Worm (Caenorhabditis elegans) whole organism, mixed stage, embryonic: ENCODE results near the gene abcf-1.

Source experiments
- ceh-39 ChIP-seq: fragments of 150-350 bp; optimal IDR thresholded peaks from 2 replicates; lab custom pipeline; 2014; ENCODE audit warnings: missing biosample characterization, missing genetic modification characterization
- elt-1 ChIP-seq: sonication (generic microtip); optimal IDR thresholded peaks from 2 replicates; lab custom pipeline; 2017; ENCODE audit warnings: missing genetic modification characterization, mild to moderate bottlenecking, missing compliant biosample characterization, antibody characterized with exemption, moderate library complexity, borderline replicate concordance; ENCODE audit not compliant: insufficient read depth
- lin-13 ChIP-seq: fragments of 150-350 bp; optimal IDR thresholded peaks from 2 replicates; lab custom pipeline; 2014; ENCODE audit warnings: missing biosample characterization, missing genetic modification characterization
- lsy-2 ChIP-seq: fragments of 150-350 bp; optimal IDR thresholded peaks from 2 replicates; lab custom pipeline; 2014; ENCODE audit warnings: missing biosample characterization, missing genetic modification characterization
- nhr-12 ChIP-seq: fragments of 150-350 bp; optimal IDR thresholded peaks from 2 replicates; lab custom pipeline; 2014; ENCODE audit warnings: missing biosample characterization, missing genetic modification characterization
- nhr-237 ChIP-seq: fragments of 150-350 bp; optimal IDR thresholded peaks from 2 replicates; lab custom pipeline; 2014; ENCODE audit warnings: missing biosample characterization, missing genetic modification characterization
- nhr-76 ChIP-seq: sonication (generic microtip); optimal IDR thresholded peaks from 2 replicates; lab custom pipeline; 2017; ENCODE audit warnings: missing biosample characterization, missing genetic modification characterization
- sem-2 ChIP-seq: fragments of 200-800 bp; sonication (Bioruptor generic); optimal IDR thresholded peaks from 2 replicates; lab custom pipeline; 2018; ENCODE audit warnings: mild to moderate bottlenecking, missing genetic modification characterization, missing compliant biosample characterization
- snpc-4 ChIP-seq: fragments of 150-350 bp; optimal IDR thresholded peaks from 2 replicates; lab custom pipeline; 2014; ENCODE audit warnings: missing biosample characterization, missing genetic modification characterization
- unc-120 ChIP-seq: sonication (generic microtip); optimal IDR thresholded peaks from 2 replicates; lab custom pipeline; 2017; ENCODE audit warnings: missing genetic modification characterization, missing compliant biosample characterization; ENCODE audit not compliant: poor library complexity, severe bottlenecking
- unc-62 ChIP-seq: fragments of 150-350 bp; optimal IDR thresholded peaks from 2 replicates; lab custom pipeline; 2014; ENCODE audit warnings: missing biosample characterization, missing genetic modification reagents, missing genetic modification characterization
- ztf-11 ChIP-seq: fragments of 150-350 bp; optimal IDR thresholded peaks from 2 replicates; lab custom pipeline; 2014; ENCODE audit warnings: missing biosample characterization, missing genetic modification characterization

DNA sequence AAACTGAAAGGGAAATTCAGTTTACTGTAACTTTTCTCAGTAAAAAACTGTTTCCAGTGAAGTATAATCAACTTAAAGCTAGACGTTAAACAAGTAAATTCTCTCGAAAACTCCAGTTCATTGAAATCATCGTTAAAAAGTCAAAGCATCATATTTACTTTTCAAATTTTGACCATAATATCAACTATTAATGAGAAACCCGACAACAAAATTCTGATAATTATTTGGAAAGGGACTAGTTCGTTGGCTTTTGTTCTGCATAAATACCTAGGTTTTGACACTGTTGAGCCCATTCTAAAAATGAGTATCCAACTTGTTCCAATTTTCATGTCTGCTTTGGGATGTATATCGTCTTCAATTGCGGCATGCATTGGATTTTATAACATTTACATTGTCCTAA, 43.0 kb upstream of the abcf-1 start, which contains the start of gene ZC443.7:
- TF ChIP-seq nhr-12 (tag; lab: Kevin White, UChicago) (no peak), lin-13 (no peak), snpc-4 (tag; lab: Kevin White, UChicago) (no peak), unc-62 (no peak), elt-1 (tag; lab: Kevin White, UChicago) (no peak), ztf-11 (tag; lab: Kevin White, UChicago) (no peak), lsy-2 (no peak), nhr-237 (tag; lab: Kevin White, UChicago) (no peak), ceh-39 (tag; lab: Kevin White, UChicago) (no peak), sem-2 (GFP tag; lab: Kevin White, UChicago) (no peak), unc-120 (tag; lab: Kevin White, UChicago) (no peak), nhr-76 (tag; lab: Kevin White, UChicago) (no peak)
